Worm (Caenorhabditis elegans): ENCODE measurements around the gene cpf-1.

DNA sequence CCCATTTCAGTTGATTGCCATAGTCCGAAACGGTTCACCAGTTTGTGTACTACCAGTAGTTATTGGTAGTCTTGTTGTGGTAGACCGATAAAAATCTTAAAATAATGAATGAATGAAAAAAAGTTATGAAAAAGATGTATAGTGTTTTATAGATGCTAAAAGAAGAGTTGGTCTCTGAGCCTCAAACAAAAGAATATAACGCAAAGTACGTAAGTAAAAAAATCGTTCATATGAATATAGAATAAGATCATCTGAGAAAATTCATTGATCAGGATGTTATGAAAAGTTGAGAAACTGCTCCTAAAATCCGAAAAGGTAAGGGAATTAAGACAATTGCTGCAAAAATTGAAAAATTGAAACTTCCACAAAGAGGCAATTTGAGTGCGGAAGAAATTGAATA, 15.3 kb upstream of the cpf-1 start, which contains the start of gene chhy-1:
- TF ChIP-seq ceh-82 (tag; optimal IDR thresholded peaks at IDR 0.05) (no peak), unc-62 (GFP tag; optimal IDR thresholded peaks at IDR 0.05) (no peak)

Data from whole organism, L2 larva.